Worm (Caenorhabditis elegans): ENCODE data around the gene tag-153.

Gene tag-153

DNA sequence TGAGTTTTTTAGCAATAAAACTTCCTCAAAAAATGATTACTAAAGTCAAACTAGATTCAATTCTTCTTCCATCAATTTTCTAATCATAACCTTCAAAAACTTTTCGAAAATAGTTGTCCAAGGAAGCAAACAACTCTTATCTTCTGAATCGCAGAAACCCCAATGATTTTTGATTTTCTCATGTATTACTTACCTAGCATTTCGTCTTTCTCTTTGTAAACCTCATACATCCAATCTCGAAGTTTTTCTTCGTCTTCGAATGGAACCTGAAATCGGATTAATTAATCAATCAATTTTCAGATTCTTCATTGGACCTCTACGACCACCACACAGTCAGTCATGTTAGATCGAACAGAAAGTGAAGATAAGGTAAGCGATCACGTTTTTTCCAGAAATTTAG is 5.8 kb downstream of the tag-153 start, which contains the start of gene K07B1.4:
Gene K07B1.4, plus strand, starts transcription at position 301 of the 400 bp plus-strand sequence.
- TF ChIP-seq ham-2 (GFP tag; optimal IDR thresholded peaks at IDR 0.05) (no peak), unc-62 (GFP tag; optimal IDR thresholded peaks at IDR 0.05) (no peak), ceh-43 (GFP tag; optimal IDR thresholded peaks at IDR 0.05) (no peak), unc-120 (tag; optimal IDR thresholded peaks at IDR 0.05; ENCODE audit: poor library complexity, severe bottlenecking) (no peak), snpc-4 (tag; optimal IDR thresholded peaks at IDR 0.05) (no peak), nhr-237 (tag; optimal IDR thresholded peaks at IDR 0.05) (no peak), ceh-83 (GFP tag; optimal IDR thresholded peaks at IDR 0.05) (no peak), ztf-11 (tag; optimal IDR thresholded peaks at IDR 0.05) (no peak), pha-4 (tag; optimal IDR thresholded peaks at IDR 0.05) (no peak), flh-1 (GFP tag; optimal IDR thresholded peaks at IDR 0.05) (no peak), nhr-12 (tag; optimal IDR thresholded peaks at IDR 0.05) (no peak), hlh-1 (tag; optimal IDR thresholded peaks at IDR 0.05) (no peak)

DNA sequence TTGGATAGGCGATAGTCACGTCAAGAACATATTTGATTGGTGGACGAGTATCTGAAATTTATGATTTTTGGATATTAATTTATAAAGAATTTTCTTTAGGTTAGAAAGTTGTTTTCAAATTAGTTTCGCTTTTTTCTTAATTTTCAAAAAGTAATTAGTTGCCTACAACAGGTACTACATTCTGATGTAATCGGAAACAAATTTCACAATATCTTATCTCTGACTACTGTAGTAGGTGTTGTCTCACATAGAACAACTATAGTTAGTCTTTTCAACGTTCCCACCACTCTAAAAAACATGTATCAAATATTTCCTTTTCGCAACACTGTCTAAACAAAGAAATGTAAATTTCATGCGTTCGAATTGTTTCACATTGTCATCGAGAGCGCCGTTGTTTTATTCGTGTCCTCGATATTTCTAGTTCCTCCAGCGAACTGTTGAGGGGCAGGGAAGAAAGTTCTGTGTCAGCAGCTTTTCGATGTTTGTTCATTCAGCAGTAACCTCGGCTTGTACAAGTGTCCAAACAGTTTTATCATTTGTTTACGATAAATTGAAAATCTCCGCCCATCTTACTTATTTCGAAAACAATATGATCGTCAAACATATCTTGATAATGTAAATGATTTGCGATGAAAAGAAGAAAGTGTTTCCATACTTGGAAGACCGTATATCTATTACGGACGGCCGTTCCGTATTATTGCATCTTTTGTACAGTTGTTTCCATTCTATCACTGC is 6.5 kb downstream of the tag-153 start:
- no peak for TF ChIP-seq bed-3 (GFP tag; optimal IDR thresholded peaks at IDR 0.05)
- TF ChIP-seq M03D4.4 (tag; optimal IDR thresholded peaks at IDR 0.05) = no peak
- no peak for TF ChIP-seq nhr-2 (tag; optimal IDR thresholded peaks at IDR 0.05)
- no peak for TF ChIP-seq cnd-1 (tag; optimal IDR thresholded peaks at IDR 0.05)
- no peak for TF ChIP-seq ham-2 (GFP tag; optimal IDR thresholded peaks at IDR 0.05)
- TF ChIP-seq sptf-1 (tag; optimal IDR thresholded peaks at IDR 0.05) = no peak
- TF ChIP-seq ces-1 (GFP tag; optimal IDR thresholded peaks at IDR 0.05) = no peak
- TF ChIP-seq flh-1 (GFP tag; optimal IDR thresholded peaks at IDR 0.05) = no peak
- TF ChIP-seq unc-62 (GFP tag; optimal IDR thresholded peaks at IDR 0.05) = no peak
- TF ChIP-seq blmp-1 (tag; optimal IDR thresholded peaks at IDR 0.05) = no peak

DNA sequence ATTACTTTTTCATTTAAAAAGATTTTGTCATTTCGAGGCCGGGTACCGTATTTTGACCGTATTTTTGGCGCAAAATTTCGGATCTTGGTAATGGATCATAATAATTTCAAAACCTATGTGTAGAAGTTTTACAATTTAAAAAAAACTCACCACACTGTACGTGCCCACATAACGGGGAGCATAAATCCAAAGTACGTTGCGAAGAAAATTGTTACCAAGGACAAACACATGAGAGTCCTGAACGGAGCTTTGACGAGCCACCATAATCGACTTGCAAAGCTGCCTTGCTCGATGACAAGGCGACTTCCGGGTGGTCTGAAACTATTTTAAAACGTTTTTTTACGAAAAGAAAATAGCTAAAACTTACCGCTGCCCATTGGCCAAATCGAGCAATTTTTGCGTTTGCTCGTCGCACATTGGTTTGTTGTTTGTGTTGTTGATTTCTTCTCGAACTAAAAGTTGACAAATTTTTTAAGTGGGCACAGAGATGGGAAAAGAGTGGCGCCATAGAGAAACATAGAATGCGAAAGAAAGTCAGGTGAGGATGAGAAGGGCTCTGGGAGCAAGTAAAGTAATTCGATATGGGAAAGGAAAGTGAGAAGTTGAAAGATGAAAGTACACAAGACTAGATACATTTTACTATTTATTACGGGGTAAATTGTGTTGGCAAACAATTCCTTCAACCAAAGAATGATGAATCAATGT is 9.9 kb downstream of the tag-153 start:
- TF ChIP-seq zip-8 (tag; optimal IDR thresholded peaks at IDR 0.05) (no peak), ces-1 (GFP tag; optimal IDR thresholded peaks at IDR 0.05) (no peak), cnd-1 (tag; optimal IDR thresholded peaks at IDR 0.05) (no peak), ztf-11 (tag; optimal IDR thresholded peaks at IDR 0.05) (no peak), drap-1 (GFP tag; optimal IDR thresholded peaks at IDR 0.05) (no peak), nhr-12 (tag; optimal IDR thresholded peaks at IDR 0.05) (no peak), lin-13 (tag; optimal IDR thresholded peaks at IDR 0.05) (no peak), ceh-39 (tag; optimal IDR thresholded peaks at IDR 0.05) (no peak), elt-3 (tag; optimal IDR thresholded peaks at IDR 0.05) (no peak), ceh-43 (GFP tag; optimal IDR thresholded peaks at IDR 0.05) (no peak), unc-39 (tag; optimal IDR thresholded peaks at IDR 0.05) (no peak), tbx-8 (GFP tag; optimal IDR thresholded peaks at IDR 0.05) (no peak), mls-2 (tag; optimal IDR thresholded peaks at IDR 0.05) (no peak), pha-4 (tag; optimal IDR thresholded peaks at IDR 0.05) (no peak)

DNA sequence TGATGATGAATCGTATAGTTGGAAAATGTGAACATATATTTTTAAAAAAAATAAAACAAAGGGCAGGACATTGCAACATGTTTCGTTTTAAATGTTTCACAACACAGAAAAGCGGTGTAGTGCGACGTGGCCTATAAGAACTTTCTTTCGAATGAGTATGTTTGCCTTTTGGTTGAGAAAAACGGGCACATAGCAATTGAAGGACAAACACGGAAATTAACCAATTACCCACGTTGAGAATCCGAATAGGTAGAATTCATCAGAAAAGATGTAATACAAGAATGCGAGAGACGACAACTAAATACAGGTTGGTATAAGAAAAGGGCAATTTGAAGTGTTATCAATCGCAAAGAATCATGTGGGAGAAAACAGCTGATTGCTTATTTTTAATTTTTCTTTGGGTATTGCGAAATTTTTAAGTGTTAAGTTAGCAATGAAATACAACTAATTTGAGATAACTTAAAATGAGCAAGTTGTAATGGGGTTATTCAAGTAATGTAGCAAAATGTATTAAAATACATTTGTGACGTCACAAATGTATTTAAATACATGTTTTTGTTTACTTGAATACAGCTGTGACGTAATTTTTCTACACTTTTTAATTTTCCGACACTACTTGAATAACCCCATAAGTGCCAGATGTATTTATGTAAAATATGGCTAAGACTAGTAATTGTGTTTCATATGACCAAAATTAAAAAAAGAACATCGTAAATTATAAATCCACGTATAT is 10.6 kb downstream of the tag-153 start, which contains the start of gene acl-14:
Gene acl-14, minus strand, starts transcription at position 316 of the 733 bp plus-strand sequence.
- TF ChIP-seq drap-1 (GFP tag; optimal IDR thresholded peaks at IDR 0.05) (no peak), tbx-8 (GFP tag; optimal IDR thresholded peaks at IDR 0.05) (no peak), zip-8 (tag; optimal IDR thresholded peaks at IDR 0.05) (peak; percentile 97), ham-2 (GFP tag; optimal IDR thresholded peaks at IDR 0.05) (no peak), unc-120 (tag; optimal IDR thresholded peaks at IDR 0.05; ENCODE audit: poor library complexity, severe bottlenecking) (no peak), nhr-12 (tag; optimal IDR thresholded peaks at IDR 0.05) (no peak)

DNA sequence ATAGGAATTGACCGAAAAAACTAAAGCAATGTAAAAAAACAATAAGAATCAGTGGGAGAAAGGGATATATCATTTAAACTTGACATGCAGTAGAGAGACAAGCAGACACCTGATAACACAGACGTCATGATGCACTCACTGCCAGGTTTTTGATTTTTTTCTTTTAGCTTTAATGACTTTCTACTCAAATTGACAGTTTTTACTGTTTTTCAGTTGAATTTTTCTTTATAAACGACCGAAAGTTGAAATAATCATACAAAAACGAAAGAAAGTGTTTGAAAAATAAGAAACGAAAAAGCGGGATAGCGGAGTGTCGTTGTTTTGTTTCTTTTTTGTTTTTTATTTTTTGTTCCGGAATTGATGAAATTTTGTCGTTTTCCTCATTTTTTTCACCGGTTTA is 11.3 kb downstream of the tag-153 start, which contains the start of gene ucp-4:
Gene ucp-4, plus strand, starts transcription at position 83 of the 400 bp plus-strand sequence.
- no peak for TF ChIP-seq ceh-43 (GFP tag; optimal IDR thresholded peaks at IDR 0.05)
